Fruit fly (Drosophila melanogaster): Measurements from ENCODE around the gene slmb.

- TF ChIP-seq Abd-B (GFP tag; optimal IDR thresholded peaks at IDR 0.05) (no peak), usp (GFP tag; optimal IDR thresholded peaks at IDR 0.05) (no peak), Hr78 (GFP tag; optimal IDR thresholded peaks at IDR 0.05) (no peak), Hnf4 (GFP tag; optimal IDR thresholded peaks at IDR 0.05) (no peak), dl (GFP tag; optimal IDR thresholded peaks at IDR 0.05; ENCODE audit: insufficient read depth in 1 of 2, partially characterized antibody in 2 of 2) (no peak)
These were observed 25.7 kb downstream of the slmb start, which contains the start of the genes CG7044 and Tbc1d22 for dm6 chr3R:21101453-21102214.
